Fruit fly (Drosophila melanogaster) whole organism, embryonic: ENCODE results near the gene CG13084.

Experiments
- Abd-B ChIP-seq: fragments of 200-800 bp; sonication (Bioruptor generic); optimal IDR thresholded peaks from 2 replicates; lab custom pipeline; 2018; ENCODE audit warnings: missing biosample characterization, mild to moderate bottlenecking, missing genetic modification characterization, moderate library complexity
- CG10654 ChIP-seq: fragments of 200-800 bp; sonication (Bioruptor generic); optimal IDR thresholded peaks from 2 replicates; lab custom pipeline; 2016; ENCODE audit warnings: missing biosample characterization, missing genetic modification characterization
- CG12071 ChIP-seq: fragments of 200-800 bp; sonication (Bioruptor generic); optimal IDR thresholded peaks from 3 replicates; lab custom pipeline; 2018; ENCODE audit warnings: missing biosample characterization, mild to moderate bottlenecking, missing genetic modification characterization
- CG12769 ChIP-seq: fragments of 200-800 bp; sonication (Bioruptor generic); optimal IDR thresholded peaks from 2 replicates; lab custom pipeline; 2019; ENCODE audit warnings: missing biosample characterization, mild to moderate bottlenecking, missing genetic modification characterization, moderate library complexity
- CG13775 ChIP-seq: fragments of 200-800 bp; sonication (Bioruptor generic); optimal IDR thresholded peaks from 3 replicates; lab custom pipeline; 2017; ENCODE audit warnings: missing biosample characterization, mild to moderate bottlenecking, missing genetic modification characterization
- CG13894 ChIP-seq: fragments of 200-800 bp; sonication (Bioruptor generic); optimal IDR thresholded peaks from 3 replicates; lab custom pipeline; 2018; ENCODE audit warnings: missing biosample characterization, mild to moderate bottlenecking, missing genetic modification characterization, moderate library complexity
- CG34422 ChIP-seq: fragments of 200-800 bp; sonication (Bioruptor generic); IDR thresholded peaks from 3 replicates; pipeline ENCODE4 v1.3.6; 2022; ENCODE audit warnings: missing biosample characterization, missing genetic modification characterization
- CG4282 ChIP-seq: fragments of 200-800 bp; sonication (Bioruptor generic); optimal IDR thresholded peaks from 2 replicates; lab custom pipeline; 2016; ENCODE audit warnings: missing biosample characterization, missing genetic modification characterization
- CG7357 ChIP-seq: fragments of 200-800 bp; sonication (Bioruptor generic); IDR thresholded peaks from 3 replicates; pipeline ENCODE4 v1.3.6; 2022; ENCODE audit warnings: missing biosample characterization, missing genetic modification characterization
- CG7556 ChIP-seq: fragments of 200-800 bp; sonication (Bioruptor generic); optimal IDR thresholded peaks from 2 replicates; lab custom pipeline; 2017; ENCODE audit warnings: missing biosample characterization, mild to moderate bottlenecking, missing genetic modification characterization
- CG8089 ChIP-seq: fragments of 200-800 bp; sonication (Bioruptor generic); optimal IDR thresholded peaks from 3 replicates; lab custom pipeline; 2016; ENCODE audit warnings: missing biosample characterization, missing genetic modification characterization
- CG8281 ChIP-seq: fragments of 200-800 bp; sonication (Bioruptor generic); optimal IDR thresholded peaks from 2 replicates; lab custom pipeline; 2018; ENCODE audit warnings: missing biosample characterization, mild to moderate bottlenecking, missing genetic modification characterization, moderate library complexity
- CHES-1-like ChIP-seq: fragments of 200-800 bp; sonication (Bioruptor generic); optimal IDR thresholded peaks from 2 replicates; lab custom pipeline; 2016; ENCODE audit warnings: missing biosample characterization, missing genetic modification characterization
- CrebB ChIP-seq: fragments of 200-800 bp; sonication (Bioruptor generic); optimal IDR thresholded peaks from 3 replicates; lab custom pipeline; 2018; ENCODE audit warnings: missing biosample characterization, mild to moderate bottlenecking, missing genetic modification characterization
- Dip3 ChIP-seq: fragments of 200-800 bp; sonication (Bioruptor generic); optimal IDR thresholded peaks from 3 replicates; lab custom pipeline; 2016; ENCODE audit warnings: missing biosample characterization, missing genetic modification characterization
- Drgx ChIP-seq: fragments of 200-800 bp; sonication (Bioruptor generic); IDR thresholded peaks from 2 replicates; pipeline ENCODE4 v1.3.6; 2022; ENCODE audit warnings: missing biosample characterization, missing genetic modification characterization
- HHEX ChIP-seq: fragments of 200-800 bp; sonication (Bioruptor generic); optimal IDR thresholded peaks from 3 replicates; lab custom pipeline; 2017; ENCODE audit warnings: missing biosample characterization, mild to moderate bottlenecking, missing genetic modification characterization, missing genetic modification reagents
- Hey ChIP-seq: fragments of 200-800 bp; sonication (Bioruptor generic); optimal IDR thresholded peaks from 3 replicates; lab custom pipeline; 2018; ENCODE audit warnings: missing biosample characterization, mild to moderate bottlenecking, missing genetic modification characterization
- Hr78 ChIP-seq, 2 experiments: fragments of 200-800 bp in 1 of 2; fragments of >200 bp in 1 of 2; sonication (Bioruptor generic) in 1 of 2; optimal IDR thresholded peaks; 2 replicates each; lab custom pipeline; 2017 to 2019; ENCODE audit warnings: missing biosample characterization in 2 of 2, missing genetic modification characterization in 2 of 2, mild to moderate bottlenecking in 1 of 2, moderate library complexity in 1 of 2
- Jarid2 ChIP-seq: fragments of 200-800 bp; sonication (Bioruptor generic); optimal IDR thresholded peaks from 3 replicates; lab custom pipeline; 2017; ENCODE audit warnings: mild to moderate bottlenecking, missing biosample characterization, missing genetic modification reagents, missing genetic modification characterization
- Lhr ChIP-seq: fragments of 200-800 bp; sonication (Bioruptor generic); optimal IDR thresholded peaks from 3 replicates; lab custom pipeline; 2017; ENCODE audit warnings: mild to moderate bottlenecking, missing biosample characterization, missing genetic modification reagents, missing genetic modification characterization
- NfI ChIP-seq: fragments of 200-800 bp; sonication (Bioruptor generic); optimal IDR thresholded peaks from 3 replicates; lab custom pipeline; 2018; ENCODE audit warnings: missing biosample characterization, mild to moderate bottlenecking, missing genetic modification characterization, moderate library complexity
- Rx ChIP-seq: fragments of 200-800 bp; sonication (Bioruptor generic); IDR thresholded peaks from 2 replicates; pipeline ENCODE4 v1.3.6; 2022; ENCODE audit warnings: missing biosample characterization, missing genetic modification characterization
- Sin3A ChIP-seq: fragments of >200 bp; optimal IDR thresholded peaks from 2 replicates; lab custom pipeline; 2018
- Ssrp ChIP-seq: fragments of 200-800 bp; sonication (Bioruptor generic); optimal IDR thresholded peaks from 2 replicates; lab custom pipeline; 2018; ENCODE audit warnings: missing biosample characterization, mild to moderate bottlenecking, missing genetic modification characterization, moderate library complexity
- Xrp1 ChIP-seq: fragments of 200-800 bp; sonication (Bioruptor generic); IDR thresholded peaks from 2 replicates; pipeline ENCODE4 v1.3.6; 2022; ENCODE audit warnings: missing biosample characterization, missing genetic modification characterization
- al ChIP-seq: fragments of 200-800 bp; sonication (Bioruptor generic); IDR thresholded peaks from 2 replicates; pipeline ENCODE4 v1.3.6; 2022; ENCODE audit warnings: missing biosample characterization, missing genetic modification characterization
- chif ChIP-seq, 2 experiments: fragments of 200-800 bp; sonication (Bioruptor generic); optimal IDR thresholded peaks; 3 replicates each; lab custom pipeline; 2016; ENCODE audit warnings: missing biosample characterization in 2 of 2, missing genetic modification characterization in 2 of 2
- corto ChIP-seq: fragments of 200-800 bp; sonication (Bioruptor generic); optimal IDR thresholded peaks from 2 replicates; lab custom pipeline; 2016; ENCODE audit warnings: missing biosample characterization, mild to moderate bottlenecking, missing genetic modification characterization, moderate library complexity
- dpn ChIP-seq, 2 experiments: fragments of 200-800 bp; sonication (Bioruptor generic); optimal IDR thresholded peaks; 3 replicates each; lab custom pipeline; 2016; ENCODE audit warnings: missing biosample characterization in 2 of 2, missing genetic modification characterization in 2 of 2
- emc ChIP-seq: fragments of 200-800 bp; sonication (Bioruptor generic); optimal IDR thresholded peaks from 2 replicates; lab custom pipeline; 2016; ENCODE audit warnings: missing biosample characterization, missing genetic modification characterization
- en ChIP-seq: fragments of 200-800 bp; sonication (Bioruptor generic); optimal IDR thresholded peaks from 2 replicates; lab custom pipeline; 2016; ENCODE audit warnings: missing biosample characterization, missing genetic modification characterization
- esg ChIP-seq: fragments of 200-800 bp; sonication (Bioruptor generic); conservative IDR thresholded peaks from 2 replicates; pipeline ENCODE4 v1.3.6; 2022; ENCODE audit warnings: missing biosample characterization, missing genetic modification characterization
- fru ChIP-seq: fragments of >200 bp; optimal IDR thresholded peaks from 2 replicates; lab custom pipeline; 2017
- gcm ChIP-seq: fragments of 200-800 bp; sonication (Bioruptor generic); optimal IDR thresholded peaks from 2 replicates; lab custom pipeline; 2019; ENCODE audit warnings: missing biosample characterization, mild to moderate bottlenecking, missing genetic modification characterization, moderate library complexity
- hb ChIP-seq: fragments of 200-800 bp; sonication (Bioruptor generic); IDR thresholded peaks from 3 replicates; pipeline ENCODE4 v1.3.6; 2022; ENCODE audit warnings: missing biosample characterization, missing genetic modification characterization; ENCODE audit not compliant: partially characterized antibody
- jumu ChIP-seq: fragments of 200-800 bp; sonication (Bioruptor generic); optimal IDR thresholded peaks from 3 replicates; lab custom pipeline; 2016; ENCODE audit warnings: missing biosample characterization, missing genetic modification characterization
- kay ChIP-seq: fragments of 200-800 bp; sonication (Bioruptor generic); optimal IDR thresholded peaks from 2 replicates; lab custom pipeline; 2016; ENCODE audit warnings: missing biosample characterization, missing genetic modification characterization
- mirr ChIP-seq: fragments of 200-800 bp; sonication (Bioruptor generic); optimal IDR thresholded peaks from 3 replicates; lab custom pipeline; 2018; ENCODE audit warnings: missing biosample characterization, mild to moderate bottlenecking, missing genetic modification characterization
- nom ChIP-seq: fragments of 200-800 bp; sonication (Bioruptor generic); optimal IDR thresholded peaks from 2 replicates; lab custom pipeline; 2017; ENCODE audit warnings: missing biosample characterization, missing genetic modification characterization, mild to moderate bottlenecking, moderate library complexity, missing genetic modification reagents
- otp ChIP-seq: fragments of 200-800 bp; sonication (Bioruptor generic); IDR thresholded peaks from 3 replicates; pipeline ENCODE4, ENCODE4 v1.3.6; 2022; ENCODE audit warnings: missing biosample characterization, missing genetic modification characterization
- pho ChIP-seq: fragments of 200-800 bp; sonication (Bioruptor generic); optimal IDR thresholded peaks from 2 replicates; lab custom pipeline; 2016; ENCODE audit warnings: missing biosample characterization, missing genetic modification characterization
- ro ChIP-seq: fragments of 200-800 bp; sonication (Bioruptor generic); IDR thresholded peaks from 2 replicates; pipeline ENCODE4 v1.3.6; 2022; ENCODE audit warnings: missing biosample characterization, missing genetic modification characterization
- sima ChIP-seq: fragments of 200-800 bp; sonication (Bioruptor generic); optimal IDR thresholded peaks from 2 replicates; lab custom pipeline; 2016; ENCODE audit warnings: missing biosample characterization, missing genetic modification characterization
- stwl ChIP-seq: fragments of 200-800 bp; sonication (Bioruptor generic); optimal IDR thresholded peaks from 3 replicates; lab custom pipeline; 2018; ENCODE audit warnings: missing biosample characterization, mild to moderate bottlenecking, missing genetic modification characterization, moderate library complexity
- toy ChIP-seq: fragments of 200-800 bp; sonication (Bioruptor generic); IDR thresholded peaks from 2 replicates; pipeline ENCODE4 v1.3.6; 2022; ENCODE audit warnings: missing biosample characterization, missing genetic modification characterization
- trem ChIP-seq: fragments of 200-800 bp; optimal IDR thresholded peaks from 3 replicates; lab custom pipeline; 2019; ENCODE audit warnings: missing biosample characterization, mild to moderate bottlenecking, missing genetic modification characterization, moderate library complexity
- twi ChIP-seq: fragments of 200-800 bp; optimal IDR thresholded peaks from 2 replicates; lab custom pipeline; 2019; ENCODE audit warnings: missing biosample characterization, mild to moderate bottlenecking, missing genetic modification characterization, moderate library complexity
- vvl ChIP-seq: fragments of 200-800 bp; sonication (Bioruptor generic); IDR thresholded peaks from 2 replicates; pipeline ENCODE4 v1.3.6; 2022; ENCODE audit warnings: missing biosample characterization, missing genetic modification characterization
- yki ChIP-seq: fragments of >200 bp; optimal IDR thresholded peaks from 3 replicates; lab custom pipeline; 2018
- zen ChIP-seq: fragments of 200-800 bp; sonication (Bioruptor generic); optimal IDR thresholded peaks from 3 replicates; lab custom pipeline; 2018; ENCODE audit warnings: missing biosample characterization, mild to moderate bottlenecking, missing genetic modification characterization, moderate library complexity

CG13084 gene

dm6 chr2L:19533247-19533646, 48.5 kb downstream of the CG13084 start, which contains the start of gene CG33116 (continued):
- TF ChIP-seq CG7357 (GFP tag; lab: Robert Waterston, UW): peak; percentile 51; the same call in 1 of the 3 replicates
- TF ChIP-seq Drgx (GFP tag; lab: Robert Waterston, UW): peak; percentile 77
- TF ChIP-seq CG12769 (tag; lab: Kevin White, UChicago): peak; percentile 78
- TF ChIP-seq CG4282 (GFP tag; lab: Kevin White, UChicago): peak; percentile 47
- peak; percentile 87 for TF ChIP-seq NfI (GFP tag; lab: Kevin White, UChicago)
- peak; percentile 72 for TF ChIP-seq gcm
- TF ChIP-seq vvl (GFP tag; lab: Robert Waterston, UW): peak; percentile 87
- TF ChIP-seq HHEX: peak; percentile 79
- TF ChIP-seq nom: peak; percentile 70
- peak; percentile 40; the same call in 1 of the 2 replicates for TF ChIP-seq ro (GFP tag; lab: Robert Waterston, UW)
- TF ChIP-seq CG8281 (tag; lab: Kevin White, UChicago): peak; percentile 45
- TF ChIP-seq pho (GFP tag; lab: Kevin White, UChicago): peak; percentile 81
- TF ChIP-seq mirr (GFP tag; lab: Kevin White, UChicago): peak; percentile 34
- TF ChIP-seq hb (GFP tag; lab: Robert Waterston, UW): no peak
- TF ChIP-seq otp: peak; percentile 43; the same call in 2 of the 3 replicates
- TF ChIP-seq emc: peak; percentile 28
- TF ChIP-seq Abd-B: peak; percentile 52
- TF ChIP-seq Ssrp (tag; lab: Kevin White, UChicago): peak; percentile 66
- peak; percentile 68 for TF ChIP-seq CG8089 (GFP tag; lab: Kevin White, UChicago)
- TF ChIP-seq trem (tag; lab: Kevin White, UChicago): peak; percentile 83
- TF ChIP-seq kay (GFP tag; lab: Kevin White, UChicago): peak; percentile 36
- peak; percentile 20 for TF ChIP-seq corto (GFP tag; lab: Kevin White, UChicago)
- TF ChIP-seq sima: peak; percentile 1
- TF ChIP-seq CHES-1-like (GFP tag; lab: Kevin White, UChicago): peak; percentile 81
- TF ChIP-seq CG10654: peak; percentile 84
- TF ChIP-seq Jarid2 (GFP tag; lab: Kevin White, UChicago): peak; percentile 40
- TF ChIP-seq CG13894: peak; percentile 38
- TF ChIP-seq CG12071 (GFP tag; lab: Kevin White, UChicago): peak; percentile 79
- peak in 1 of 2 experiments; percentile 17 for TF ChIP-seq Hr78 (GFP tag; optimal IDR thresholded peaks at IDR 0.05; lab: Kevin White, UChicago)
- TF ChIP-seq al (GFP tag; lab: Robert Waterston, UW): peak; percentile 51
- peak; percentile 95; the same call in 2 of the 3 replicates for TF ChIP-seq CG34422 (GFP tag; lab: Robert Waterston, UW)
- peak; percentile 75 for TF ChIP-seq en
- peak; percentile 24; the same call in 1 of the 2 replicates for TF ChIP-seq toy (GFP tag; lab: Robert Waterston, UW)
- peak; percentile 60 for TF ChIP-seq Hey (tag; lab: Kevin White, UChicago)
- peak; percentile 85 for TF ChIP-seq Dip3 (GFP tag; lab: Kevin White, UChicago)
- TF ChIP-seq Sin3A: peak; percentile 80
- peak; percentile 77 for TF ChIP-seq Xrp1 (GFP tag; lab: Robert Waterston, UW)
- peak; percentile 83 for TF ChIP-seq jumu (GFP tag; lab: Kevin White, UChicago)
- peak; percentile 74 for TF ChIP-seq CG13775 (GFP tag; lab: Kevin White, UChicago)
- peak; percentile 65 for TF ChIP-seq Rx (GFP tag; lab: Robert Waterston, UW)
- TF ChIP-seq zen (tag; lab: Kevin White, UChicago): peak; percentile 64
- peak; percentile 44 for TF ChIP-seq Lhr (GFP tag; lab: Kevin White, UChicago)
- TF ChIP-seq chif (GFP tag; optimal IDR thresholded peaks at IDR 0.05; lab: Kevin White, UChicago): peak; percentile 80 to 81
- TF ChIP-seq twi (tag; lab: Kevin White, UChicago): peak; percentile 64
- peak; percentile 86 to 87 for TF ChIP-seq dpn (GFP tag; optimal IDR thresholded peaks at IDR 0.05; lab: Kevin White, UChicago)
- peak; percentile 79 for TF ChIP-seq CG7556 (GFP tag; lab: Kevin White, UChicago)
- peak; percentile 85 for TF ChIP-seq stwl (tag; lab: Kevin White, UChicago)
- no peak for TF ChIP-seq yki (lab: Kevin White, UChicago)
- no peak for TF ChIP-seq esg (GFP tag; lab: Robert Waterston, UW)
- peak; percentile 68 for TF ChIP-seq CrebB (tag; lab: Kevin White, UChicago)
- no peak for TF ChIP-seq fru (lab: Kevin White, UChicago)
